Worm (Caenorhabditis elegans) whole organism, L1 larva: ENCODE measurements around the gene dod-23.
A peak's percentile ranks its signal among the peaks of the same experiment; 100 is the strongest.

Source experiments
- Y116A8C.19 ChIP-seq: sonication (generic microtip); optimal IDR thresholded peaks from 2 replicates; lab custom pipeline; 2016; ENCODE audit warnings: missing compliant biosample characterization, missing genetic modification characterization, borderline replicate concordance
- aha-1 ChIP-seq: fragments of 150-350 bp; optimal IDR thresholded peaks from 2 replicates; lab custom pipeline; 2014; ENCODE audit warnings: missing biosample characterization, missing genetic modification characterization
- alr-1 ChIP-seq: fragments of 200-800 bp; sonication (Bioruptor generic); optimal IDR thresholded peaks from 2 replicates; lab custom pipeline; 2018; ENCODE audit warnings: borderline replicate concordance, mild to moderate bottlenecking, missing genetic modification characterization, missing compliant biosample characterization
- ceh-8 ChIP-seq: fragments of 200-800 bp; sonication (Bioruptor generic); optimal IDR thresholded peaks from 2 replicates; lab custom pipeline; 2018; ENCODE audit warnings: mild to moderate bottlenecking, missing genetic modification characterization, moderate library complexity, missing compliant biosample characterization
- ceh-88 ChIP-seq: fragments of 200-800 bp; sonication (Bioruptor generic); IDR thresholded peaks from 2 replicates; pipeline ENCODE4 v1.3.6; 2022; ENCODE audit warnings: missing genetic modification characterization, missing compliant biosample characterization
- efl-1 ChIP-seq, 4 experiments: fragments of 150-350 bp; optimal IDR thresholded peaks in 3 of 4; peaks in 1 of 4; 1 replicate in 1 of 4; 2 replicates in 3 of 4; lab custom pipeline; 2014; ENCODE audit warnings: missing biosample characterization in 2 of 4, missing genetic modification characterization in 2 of 4, missing genetic modification reagents in 2 of 4
- efl-3 ChIP-seq: fragments of 200-800 bp; sonication (Bioruptor generic); optimal IDR thresholded peaks from 2 replicates; lab custom pipeline; 2018; ENCODE audit warnings: mild to moderate bottlenecking, missing genetic modification characterization, missing compliant biosample characterization
- egl-13 ChIP-seq: sonication (generic microtip); optimal IDR thresholded peaks from 2 replicates; lab custom pipeline; 2016; ENCODE audit warnings: missing genotype, missing genetic modification reagents, missing genetic modification characterization, missing compliant biosample characterization
- elt-3 ChIP-seq, 6 experiments: fragments of 150-350 bp in 1 of 6; sonication (generic microtip); optimal IDR thresholded peaks; 2 replicates each; lab custom pipeline; 2017 to 2018; ENCODE audit warnings: missing biosample characterization in 6 of 6, missing genetic modification characterization in 6 of 6, inconsistent platforms in 1 of 6
- fkh-10 ChIP-seq: sonication (generic microtip); optimal IDR thresholded peaks from 2 replicates; lab custom pipeline; 2017; ENCODE audit warnings: missing biosample characterization, missing genetic modification reagents, missing genetic modification characterization
- fos-1 ChIP-seq: fragments of 150-350 bp; optimal IDR thresholded peaks from 2 replicates; lab custom pipeline; 2014; ENCODE audit warnings: missing biosample characterization, missing genetic modification characterization
- hpl-2 ChIP-seq: fragments of 150-350 bp; optimal IDR thresholded peaks from 2 replicates; lab custom pipeline; 2014; ENCODE audit warnings: missing biosample characterization, missing genetic modification reagents, missing genetic modification characterization
- irx-1 ChIP-seq: sonication (generic microtip); optimal IDR thresholded peaks from 2 replicates; lab custom pipeline; 2016; ENCODE audit warnings: missing genetic modification characterization, missing compliant biosample characterization
- isw-1 ChIP-seq: fragments of 200-800 bp; sonication (Bioruptor generic); IDR thresholded peaks from 2 replicates; pipeline ENCODE4 v1.3.6; 2022; ENCODE audit warnings: missing genetic modification characterization, missing compliant biosample characterization
- jun-1 ChIP-seq: fragments of 150-350 bp; optimal IDR thresholded peaks from 2 replicates; lab custom pipeline; 2014; ENCODE audit warnings: missing biosample characterization, missing genetic modification reagents, missing genetic modification characterization
- lin-14 ChIP-seq: fragments of 200-800 bp; sonication (Bioruptor generic); optimal IDR thresholded peaks from 2 replicates; lab custom pipeline; 2018; ENCODE audit warnings: mild to moderate bottlenecking, missing genetic modification characterization, moderate library complexity, missing compliant biosample characterization
- lin-15B ChIP-seq: fragments of 150-350 bp; sonication (generic microtip); optimal IDR thresholded peaks from 3 replicates; lab custom pipeline; 2014; ENCODE audit warnings: missing biosample characterization, missing genetic modification characterization
- lin-35 ChIP-seq, 2 experiments: fragments of 150-350 bp; optimal IDR thresholded peaks; 2 replicates each; lab custom pipeline; 2014; ENCODE audit warnings: missing biosample characterization in 2 of 2, missing genetic modification characterization in 2 of 2, missing genetic modification reagents in 2 of 2
- lir-3 ChIP-seq: sonication (generic microtip); optimal IDR thresholded peaks from 2 replicates; lab custom pipeline; 2016; ENCODE audit warnings: mild to moderate bottlenecking, missing genetic modification characterization, moderate library complexity, missing compliant biosample characterization; ENCODE audit not compliant: poor library complexity
- lsy-2 ChIP-seq, 2 experiments: fragments of 150-350 bp; optimal IDR thresholded peaks; 2 replicates each; lab custom pipeline; 2014; ENCODE audit warnings: missing biosample characterization in 2 of 2, missing genetic modification characterization in 2 of 2
- mep-1 ChIP-seq: fragments of 150-350 bp; optimal IDR thresholded peaks from 2 replicates; lab custom pipeline; 2014; ENCODE audit warnings: missing biosample characterization, missing genetic modification characterization
- nhr-19 ChIP-seq: fragments of 200-800 bp; sonication (Bioruptor generic); conservative IDR thresholded peaks from 2 replicates; pipeline ENCODE4 v1.3.6; 2022; ENCODE audit warnings: missing genetic modification characterization, missing compliant biosample characterization
- nhr-28 ChIP-seq: fragments of 150-350 bp; optimal IDR thresholded peaks from 2 replicates; lab custom pipeline; 2014; ENCODE audit warnings: missing biosample characterization, missing genetic modification characterization
- nhr-47 ChIP-seq: sonication (generic microtip); optimal IDR thresholded peaks from 2 replicates; lab custom pipeline; 2016; ENCODE audit warnings: mild to moderate bottlenecking, missing genetic modification characterization, moderate library complexity, missing compliant biosample characterization
- nhr-71 ChIP-seq: sonication (generic microtip); optimal IDR thresholded peaks from 2 replicates; lab custom pipeline; 2016; ENCODE audit warnings: mild to moderate bottlenecking, missing genetic modification characterization, moderate library complexity, missing compliant biosample characterization
- nhr-84 ChIP-seq: sonication (generic microtip); optimal IDR thresholded peaks from 2 replicates; lab custom pipeline; 2017; ENCODE audit warnings: missing biosample characterization, missing genetic modification characterization
- nhr-85 ChIP-seq: sonication (generic microtip); peaks from one replicate; lab custom pipeline; 2016; ENCODE audit warnings: missing genetic modification characterization, inconsistent platforms, missing compliant biosample characterization
- pqm-1 ChIP-seq: sonication (generic microtip); optimal IDR thresholded peaks from 3 replicates; lab custom pipeline; 2017; ENCODE audit warnings: missing biosample characterization, missing genetic modification characterization
- rnt-1 ChIP-seq: sonication (generic microtip); optimal IDR thresholded peaks from 2 replicates; lab custom pipeline; 2016; ENCODE audit warnings: mild to moderate bottlenecking, missing genetic modification characterization, moderate library complexity, missing compliant biosample characterization
- sox-4 ChIP-seq: sonication (generic microtip); optimal IDR thresholded peaks from 2 replicates; lab custom pipeline; 2016; ENCODE audit warnings: missing genetic modification characterization, missing compliant biosample characterization
- sup-37 ChIP-seq: fragments of 200-800 bp; sonication (Bioruptor generic); optimal IDR thresholded peaks from 2 replicates; lab custom pipeline; 2018; ENCODE audit warnings: mild to moderate bottlenecking, missing genetic modification characterization, missing compliant biosample characterization
- tbx-2 ChIP-seq: sonication (generic microtip); optimal IDR thresholded peaks from 2 replicates; lab custom pipeline; 2016; ENCODE audit warnings: missing genetic modification characterization, missing compliant biosample characterization
- unc-130 ChIP-seq: fragments of 150-350 bp; optimal IDR thresholded peaks from 2 replicates; lab custom pipeline; 2017; ENCODE audit warnings: missing biosample characterization, missing genetic modification characterization, inconsistent platforms
- unc-30 ChIP-seq: sonication (generic microtip); optimal IDR thresholded peaks from 2 replicates; lab custom pipeline; 2017; ENCODE audit warnings: missing biosample characterization, missing genetic modification characterization
- unc-86 ChIP-seq: sonication (generic microtip); optimal IDR thresholded peaks from 2 replicates; lab custom pipeline; 2016; ENCODE audit warnings: missing genetic modification characterization, missing compliant biosample characterization
- vab-15 ChIP-seq: sonication (generic microtip); optimal IDR thresholded peaks from 2 replicates; lab custom pipeline; 2017; ENCODE audit warnings: missing genotype, mild to moderate bottlenecking, missing genetic modification characterization, missing compliant biosample characterization
- xbp-1 ChIP-seq: sonication (generic microtip); optimal IDR thresholded peaks from 2 replicates; lab custom pipeline; 2016; ENCODE audit warnings: missing genetic modification characterization, missing compliant biosample characterization
- zag-1 ChIP-seq: fragments of 150-350 bp; optimal IDR thresholded peaks from 2 replicates; lab custom pipeline; 2014; ENCODE audit warnings: missing biosample characterization, missing genetic modification characterization
- ztf-4 ChIP-seq: fragments of 150-350 bp; optimal IDR thresholded peaks from 2 replicates; lab custom pipeline; 2014; ENCODE audit warnings: missing biosample characterization, missing genetic modification characterization

Gene dod-23

ce11 chrII:8370194-8370593, 28.8 kb downstream of the dod-23 start:
- TF ChIP-seq irx-1 (tag; lab: Kevin White, UChicago) = no peak
- no peak for TF ChIP-seq pqm-1 (tag; lab: Kevin White, UChicago)
- no peak for TF ChIP-seq aha-1
- TF ChIP-seq isw-1 (GFP tag; lab: Robert Waterston, UW) = no peak
- TF ChIP-seq lin-35 (GFP tag; optimal IDR thresholded peaks at IDR 0.05; lab: Kevin White, UChicago) = no peak
- TF ChIP-seq unc-30 (tag; lab: Kevin White, UChicago) = no peak
- no peak for TF ChIP-seq alr-1 (tag; lab: Kevin White, UChicago)
- no peak for TF ChIP-seq jun-1 (tag; lab: Kevin White, UChicago)
- TF ChIP-seq nhr-85 (tag; lab: Kevin White, UChicago) = no peak
- no peak for TF ChIP-seq unc-130 (tag; lab: Kevin White, UChicago)
- no peak for TF ChIP-seq ceh-88 (GFP tag; lab: Robert Waterston, UW)
- no peak for TF ChIP-seq vab-15
- no peak for TF ChIP-seq ceh-8 (GFP tag; lab: Kevin White, UChicago)
- no peak for TF ChIP-seq nhr-47 (tag; lab: Kevin White, UChicago)
- TF ChIP-seq nhr-71 (tag; lab: Kevin White, UChicago) = no peak
- TF ChIP-seq egl-13 (tag; lab: Kevin White, UChicago) = no peak

ce11 chrII:8369059-8369458, 29.9 kb downstream of the dod-23 start, which contains the start of gene amt-3:
amt-3 (minus strand) TSS chrII:8369159.
- TF ChIP-seq ztf-4 (tag; lab: Kevin White, UChicago) (no peak), hpl-2 (GFP tag; lab: Kevin White, UChicago) (no peak), tbx-2 (tag; lab: Kevin White, UChicago) (no peak), fos-1 (tag; lab: Kevin White, UChicago) (no peak), isw-1 (GFP tag; lab: Robert Waterston, UW) (no peak), fkh-10 (GFP tag; lab: Kevin White, UChicago) (no peak), mep-1 (no peak), nhr-19 (GFP tag; lab: Robert Waterston, UW) (no peak)

ce11 chrII:8360453-8360852, 38.5 kb downstream of the dod-23 start, which contains the start of gene M195.2:
M195.2 (plus strand) TSS chrII:8360753.
- TF ChIP-seq Y116A8C.19 (tag; lab: Kevin White, UChicago) (no peak), lir-3 (tag; lab: Kevin White, UChicago) (no peak), sox-4 (no peak), lin-15B (tag; lab: Kevin White, UChicago) (no peak), efl-1 (optimal IDR thresholded peaks at IDR 0.05; lab: Kevin White, UChicago) (no peak), efl-1 (GFP tag; optimal IDR thresholded peaks at IDR 0.05 in 1 of 2; lab: Kevin White, UChicago) (no peak), zag-1 (tag; lab: Kevin White, UChicago) (no peak), lsy-2 (tag; optimal IDR thresholded peaks at IDR 0.05; lab: Kevin White, UChicago) (no peak), nhr-28 (tag; lab: Kevin White, UChicago) (no peak), unc-86 (tag; lab: Kevin White, UChicago) (no peak), unc-130 (tag; lab: Kevin White, UChicago) (no peak), nhr-84 (tag; lab: Kevin White, UChicago) (no peak), xbp-1 (tag; lab: Kevin White, UChicago) (no peak), efl-3 (GFP tag; lab: Kevin White, UChicago) (no peak), vab-15 (no peak), ceh-88 (GFP tag; lab: Robert Waterston, UW) (no peak), nhr-71 (tag; lab: Kevin White, UChicago) (no peak)

ce11 chrII:8359350-8359749, 39.6 kb downstream of the dod-23 start, which contains the start of gene col-77:
col-77 (minus strand) TSS chrII:8359381.
- peak; percentile 31 for TF ChIP-seq lin-14 (GFP tag; lab: Kevin White, UChicago)
- TF ChIP-seq nhr-47 (tag; lab: Kevin White, UChicago) = no peak
- no peak for TF ChIP-seq elt-3 (tag; optimal IDR thresholded peaks at IDR 0.05; lab: Kevin White, UChicago)
- no peak for TF ChIP-seq lsy-2 (tag; optimal IDR thresholded peaks at IDR 0.05; lab: Kevin White, UChicago)
- no peak for TF ChIP-seq rnt-1 (tag; lab: Kevin White, UChicago)
- no peak for TF ChIP-seq sup-37 (GFP tag; lab: Kevin White, UChicago)
